Fruit fly (Drosophila melanogaster): Measurements from ENCODE around the gene CG45095.

CG45095 gene

dm6 chr3R:25074558-25074964 lies 27.8 kb upstream of the CG45095 start, which contains the start of the genes shams and CG11920 (continued):
- TF ChIP-seq CG32532 (GFP tag; IDR thresholded peaks at IDR 0.05) (no peak), CG3065 (GFP tag; optimal IDR thresholded peaks at IDR 0.05) (no peak), CG12219 (GFP tag; optimal IDR thresholded peaks at IDR 0.05) (no peak), tna (GFP tag; IDR thresholded peaks at IDR 0.05; ENCODE audit: partially characterized antibody) (0 out of 2 replicates have a peak, but pooled peaks have one; percentile 37), Chrac-16 (GFP tag; optimal IDR thresholded peaks at IDR 0.05) (peak; percentile 1), zf30C (GFP tag; optimal IDR thresholded peaks at IDR 0.05) (no peak), CG10274 (GFP tag; optimal IDR thresholded peaks at IDR 0.05) (no peak), CG31224 (GFP tag; IDR thresholded peaks at IDR 0.05) (no peak), dan (GFP tag; IDR thresholded peaks at IDR 0.05) (no peak), pzg (GFP tag; optimal IDR thresholded peaks at IDR 0.05) (peak; percentile 47), schlank (tag; optimal IDR thresholded peaks at IDR 0.05) (no peak), Atf3 (GFP tag; optimal IDR thresholded peaks at IDR 0.05) (no peak), zfh1 (GFP tag; IDR thresholded peaks at IDR 0.05) (no peak), CG3726 (GFP tag; IDR thresholded peaks at IDR 0.05) (no peak), Gug (GFP tag; IDR thresholded peaks at IDR 0.05) (no peak), Med (GFP tag) (peak; percentile 79), az2 (GFP tag; optimal IDR thresholded peaks at IDR 0.05) (peak; percentile 2), CG1602 (GFP tag; optimal IDR thresholded peaks at IDR 0.05) (no peak), CG8924 (tag; optimal IDR thresholded peaks at IDR 0.05) (peak; percentile 88), CG11560 (tag; IDR thresholded peaks at IDR 0.05) (no peak), Antp (GFP tag; optimal IDR thresholded peaks at IDR 0.05) (no peak), stwl (tag; optimal IDR thresholded peaks at IDR 0.05) (peak; percentile 52), CG17186 (GFP tag; optimal IDR thresholded peaks at IDR 0.05) (peak; percentile 14)

DNA sequence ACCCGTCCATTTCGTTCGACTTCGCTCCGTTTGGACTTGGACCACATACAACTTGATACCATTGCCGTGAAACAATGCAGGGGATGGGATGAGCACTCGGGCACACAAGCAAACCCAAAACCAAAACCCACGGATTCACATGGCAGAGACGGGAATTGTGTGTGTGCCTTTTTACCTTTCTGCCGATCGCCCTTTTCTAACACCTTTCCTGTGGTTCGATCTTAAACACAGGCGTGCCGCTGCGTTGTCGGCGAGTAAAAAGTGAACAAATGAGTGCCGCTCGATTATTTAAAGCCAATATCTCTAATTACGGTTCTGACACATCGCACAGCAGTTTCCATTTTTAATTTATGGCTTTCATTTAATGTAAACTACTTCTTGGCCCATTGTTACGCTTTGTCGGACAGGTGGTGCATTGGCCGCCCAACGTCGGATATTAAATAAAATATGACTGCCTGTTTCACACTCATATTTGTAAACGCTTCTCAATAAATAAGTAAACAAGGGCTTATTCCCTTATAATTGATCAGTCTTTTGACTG lies 25.0 kb upstream of the CG45095 start:
- no peak for TF ChIP-seq TFAM (GFP tag; optimal IDR thresholded peaks at IDR 0.05)
- no peak for TF ChIP-seq corto (GFP tag; optimal IDR thresholded peaks at IDR 0.05)
- no peak for TF ChIP-seq vvl (GFP tag; IDR thresholded peaks at IDR 0.05)
- no peak for TF ChIP-seq Optix (GFP tag; IDR thresholded peaks at IDR 0.05)
- TF ChIP-seq CG12299 (tag; optimal IDR thresholded peaks at IDR 0.05) = no peak
- TF ChIP-seq Ada2b (GFP tag; IDR thresholded peaks at IDR 0.05) = no peak
- TF ChIP-seq kni (GFP tag; optimal IDR thresholded peaks at IDR 0.05) = peak; percentile 23
- no peak for TF ChIP-seq CG9437 (GFP tag; optimal IDR thresholded peaks at IDR 0.05)
- no peak for TF ChIP-seq z (GFP tag; IDR thresholded peaks at IDR 0.05)
- TF ChIP-seq CG13287 (GFP tag; IDR thresholded peaks at IDR 0.05; ENCODE audit: partially characterized antibody) = no peak
- TF ChIP-seq fd102C (GFP tag; optimal IDR thresholded peaks at IDR 0.05) = no peak
- TF ChIP-seq dmrt99B (tag; optimal IDR thresholded peaks at IDR 0.05) = no peak
- no peak for TF ChIP-seq YL-1 (GFP tag; optimal IDR thresholded peaks at IDR 0.05)
- TF ChIP-seq dan (GFP tag; IDR thresholded peaks at IDR 0.05) = no peak
- TF ChIP-seq pum (GFP tag; optimal IDR thresholded peaks at IDR 0.05) = no peak
- no peak for TF ChIP-seq Doc3 (GFP tag; IDR thresholded peaks at IDR 0.05; ENCODE audit: partially characterized antibody)
- peak; percentile 16 for TF ChIP-seq D (optimal IDR thresholded peaks at IDR 0.05)
- no peak for TF ChIP-seq D (GFP tag; optimal IDR thresholded peaks at IDR 0.05)
- TF ChIP-seq vnd (GFP tag; IDR thresholded peaks at IDR 0.05; ENCODE audit: partially characterized antibody) = no peak
- no peak for TF ChIP-seq slbo (GFP tag; IDR thresholded peaks at IDR 0.05)
- no peak for TF ChIP-seq CG34224 (GFP tag; IDR thresholded peaks at IDR 0.05; ENCODE audit: partially characterized antibody)
- TF ChIP-seq Sox100B (GFP tag; optimal IDR thresholded peaks at IDR 0.05) = no peak
- TF ChIP-seq B-H1 (GFP tag; IDR thresholded peaks at IDR 0.05) = no peak
- TF ChIP-seq CG4424 (GFP tag; optimal IDR thresholded peaks at IDR 0.05) = no peak
- no peak for TF ChIP-seq CkIIα-i1 (GFP tag; IDR thresholded peaks at IDR 0.05)
- peak; percentile 87 for TF ChIP-seq zen (tag; optimal IDR thresholded peaks at IDR 0.05)
- no peak for TF ChIP-seq Xrp1 (GFP tag; IDR thresholded peaks at IDR 0.05)
- peak; percentile 50 for TF ChIP-seq hth (optimal IDR thresholded peaks at IDR 0.05)
- TF ChIP-seq zfh1 (GFP tag; IDR thresholded peaks at IDR 0.05) = 0 out of 3 replicates have a peak, but pooled peaks have one; percentile 14
- no peak for TF ChIP-seq Ssrp (tag; optimal IDR thresholded peaks at IDR 0.05)
- TF ChIP-seq CG10147 (GFP tag; optimal IDR thresholded peaks at IDR 0.05) = no peak

Measured in whole organism, embryonic.